Fruit fly (Drosophila melanogaster) whole organism, embryonic: Measurements from ENCODE around the gene PAN3.

Source experiments
- CG10565 ChIP-seq: fragments of 200-800 bp; sonication (Bioruptor generic); optimal IDR thresholded peaks from 3 replicates; lab custom pipeline; 2016; ENCODE audit warnings: missing biosample characterization, mild to moderate bottlenecking, missing genetic modification characterization
- CG12104 ChIP-seq: fragments of 200-800 bp; sonication (Bioruptor generic); optimal IDR thresholded peaks from 3 replicates; lab custom pipeline; 2016; ENCODE audit warnings: missing biosample characterization, missing genetic modification characterization
- CG13624 ChIP-seq: fragments of 200-800 bp; sonication (Bioruptor generic); optimal IDR thresholded peaks from 2 replicates; lab custom pipeline; 2016; ENCODE audit warnings: missing biosample characterization, missing genetic modification characterization
- CG17568 ChIP-seq: fragments of 200-800 bp; sonication (Bioruptor generic); optimal IDR thresholded peaks from 2 replicates; lab custom pipeline; 2018; ENCODE audit warnings: missing biosample characterization, mild to moderate bottlenecking, missing genetic modification characterization, moderate library complexity
- CG1832 ChIP-seq: fragments of 200-800 bp; sonication (Bioruptor generic); optimal IDR thresholded peaks from 2 replicates; lab custom pipeline; 2017; ENCODE audit warnings: missing biosample characterization, mild to moderate bottlenecking, missing genetic modification characterization, inconsistent platforms
- CG18599 ChIP-seq: fragments of 200-800 bp; sonication (Bioruptor generic); optimal IDR thresholded peaks from 3 replicates; lab custom pipeline; 2017; ENCODE audit warnings: missing biosample characterization, missing genetic modification characterization, mild to moderate bottlenecking, moderate library complexity, missing genetic modification reagents
- CG31388 ChIP-seq: fragments of 200-800 bp; sonication (Bioruptor generic); optimal IDR thresholded peaks from 2 replicates; lab custom pipeline; 2016; ENCODE audit warnings: missing biosample characterization, missing genetic modification characterization
- CG34376 ChIP-seq: fragments of 200-800 bp; sonication (Bioruptor generic); optimal IDR thresholded peaks from 2 replicates; lab custom pipeline; 2018; ENCODE audit warnings: missing biosample characterization, mild to moderate bottlenecking, missing genetic modification characterization
- CG6683 ChIP-seq: fragments of 200-800 bp; sonication (Bioruptor generic); optimal IDR thresholded peaks from 2 replicates; lab custom pipeline; 2017; ENCODE audit warnings: missing biosample characterization, mild to moderate bottlenecking, missing genetic modification characterization, missing genetic modification reagents
- CG6791 ChIP-seq: fragments of 200-800 bp; sonication (Bioruptor generic); IDR thresholded peaks from 3 replicates; pipeline ENCODE4 v1.3.6; 2022; ENCODE audit warnings: missing biosample characterization, missing genetic modification characterization; ENCODE audit not compliant: partially characterized antibody
- CG6854 ChIP-seq: fragments of 200-800 bp; sonication (Bioruptor generic); optimal IDR thresholded peaks from 3 replicates; lab custom pipeline; 2017; ENCODE audit warnings: missing biosample characterization, mild to moderate bottlenecking, missing genetic modification characterization
- CG7556 ChIP-seq: fragments of 200-800 bp; sonication (Bioruptor generic); optimal IDR thresholded peaks from 2 replicates; lab custom pipeline; 2017; ENCODE audit warnings: missing biosample characterization, mild to moderate bottlenecking, missing genetic modification characterization
- CG8478 ChIP-seq: fragments of >200 bp; optimal IDR thresholded peaks from 2 replicates; lab custom pipeline; 2018
- CG9609 ChIP-seq: fragments of 200-800 bp; sonication (Bioruptor generic); optimal IDR thresholded peaks from 3 replicates; lab custom pipeline; 2016; ENCODE audit warnings: missing biosample characterization, missing genetic modification characterization
- CG9797 ChIP-seq: fragments of 200-800 bp; sonication (Bioruptor generic); optimal IDR thresholded peaks from 3 replicates; lab custom pipeline; 2018; ENCODE audit warnings: missing biosample characterization, mild to moderate bottlenecking, missing genetic modification characterization
- CG9932 ChIP-seq: fragments of 200-800 bp; sonication (Bioruptor generic); IDR thresholded peaks from 2 replicates; pipeline ENCODE4 v1.3.6; 2022; ENCODE audit warnings: missing biosample characterization, missing genetic modification characterization
- CHES-1-like ChIP-seq: fragments of 200-800 bp; sonication (Bioruptor generic); optimal IDR thresholded peaks from 2 replicates; lab custom pipeline; 2016; ENCODE audit warnings: missing biosample characterization, missing genetic modification characterization
- Dip2 ChIP-seq: fragments of 200-800 bp; sonication (Bioruptor generic); IDR thresholded peaks from 2 replicates; pipeline ENCODE4 v1.3.6; 2022; ENCODE audit warnings: missing biosample characterization, missing genetic modification characterization
- Fer2 ChIP-seq: fragments of 200-800 bp; sonication (Bioruptor generic); optimal IDR thresholded peaks from 2 replicates; lab custom pipeline; 2018; ENCODE audit warnings: missing biosample characterization, mild to moderate bottlenecking, missing genetic modification characterization, moderate library complexity
- HLH54F ChIP-seq: fragments of 200-800 bp; sonication (Bioruptor generic); optimal IDR thresholded peaks from 3 replicates; lab custom pipeline; 2016; ENCODE audit warnings: missing biosample characterization, missing genetic modification characterization
- Hr3 ChIP-seq: fragments of 200-800 bp; sonication (Bioruptor generic); optimal IDR thresholded peaks from 3 replicates; lab custom pipeline; 2016; ENCODE audit warnings: missing biosample characterization, missing genetic modification characterization
- Hr39 ChIP-seq: fragments of >200 bp; optimal IDR thresholded peaks from 2 replicates; lab custom pipeline; 2017
- MBD-R2 ChIP-seq: fragments of 200-800 bp; sonication (Bioruptor generic); IDR thresholded peaks from 2 replicates; pipeline ENCODE4 v1.3.6; 2022; ENCODE audit warnings: missing biosample characterization, missing genetic modification characterization
- Med ChIP-seq: fragments of 200-800 bp; sonication (Bioruptor generic); peaks from one replicate; lab custom pipeline; 2016; ENCODE audit warnings: missing biosample characterization, missing genetic modification characterization, mild to moderate bottlenecking, inconsistent platforms, moderate library complexity
- Mrtf ChIP-seq: fragments of 200-800 bp; sonication (Bioruptor generic); IDR thresholded peaks from 3 replicates; pipeline ENCODE4 v1.3.6; 2022; ENCODE audit warnings: missing biosample characterization, missing genetic modification characterization
- Oli ChIP-seq: fragments of 200-800 bp; sonication (Bioruptor generic); optimal IDR thresholded peaks from 2 replicates; lab custom pipeline; 2018; ENCODE audit warnings: missing biosample characterization, mild to moderate bottlenecking, missing genetic modification characterization, moderate library complexity
- Optix ChIP-seq: fragments of 200-800 bp; sonication (Bioruptor generic); IDR thresholded peaks from 3 replicates; pipeline ENCODE4 v1.3.6; 2022; ENCODE audit warnings: missing biosample characterization, missing genetic modification characterization
- Scr ChIP-seq: fragments of 200-800 bp; sonication (Bioruptor generic); IDR thresholded peaks from 2 replicates; pipeline ENCODE4 v1.3.6; 2022; ENCODE audit warnings: missing biosample characterization, missing genetic modification characterization; ENCODE audit not compliant: partially characterized antibody
- Six4 ChIP-seq: fragments of 200-800 bp; sonication (Bioruptor generic); optimal IDR thresholded peaks from 2 replicates; lab custom pipeline; 2016; ENCODE audit warnings: missing biosample characterization, missing genetic modification characterization
- Sry-δ ChIP-seq: fragments of 200-800 bp; sonication (Bioruptor generic); optimal IDR thresholded peaks from 2 replicates; lab custom pipeline; 2016; ENCODE audit warnings: missing biosample characterization, missing genetic modification characterization
- ac ChIP-seq: fragments of 200-800 bp; sonication (Bioruptor generic); optimal IDR thresholded peaks from 3 replicates; lab custom pipeline; 2017; ENCODE audit warnings: missing biosample characterization, mild to moderate bottlenecking, missing genetic modification characterization
- ato ChIP-seq: fragments of 200-800 bp; sonication (Bioruptor generic); IDR thresholded peaks from 2 replicates; pipeline ENCODE4 v1.3.6; 2022; ENCODE audit warnings: missing biosample characterization, missing genetic modification characterization; ENCODE audit not compliant: partially characterized antibody
- bigmax ChIP-seq: fragments of 200-800 bp; sonication (Bioruptor generic); optimal IDR thresholded peaks from 2 replicates; lab custom pipeline; 2018; ENCODE audit warnings: missing biosample characterization, mild to moderate bottlenecking, missing genetic modification characterization
- br ChIP-seq: fragments of >200 bp; optimal IDR thresholded peaks from 2 replicates; lab custom pipeline; 2017
- chm ChIP-seq: fragments of 200-800 bp; sonication (Bioruptor generic); IDR thresholded peaks from 2 replicates; pipeline ENCODE4 v1.3.6; 2022; ENCODE audit warnings: missing biosample characterization, missing genetic modification characterization
- chn ChIP-seq: fragments of 200-800 bp; sonication (Bioruptor generic); optimal IDR thresholded peaks from 2 replicates; lab custom pipeline; 2016; ENCODE audit warnings: missing biosample characterization, missing genetic modification characterization
- jing ChIP-seq: fragments of 200-800 bp; sonication (Bioruptor generic); optimal IDR thresholded peaks from 2 replicates; lab custom pipeline; 2018; ENCODE audit warnings: missing biosample characterization, mild to moderate bottlenecking, missing genetic modification characterization
- kay ChIP-seq: fragments of 200-800 bp; sonication (Bioruptor generic); optimal IDR thresholded peaks from 2 replicates; lab custom pipeline; 2016; ENCODE audit warnings: missing biosample characterization, missing genetic modification characterization
- knrl ChIP-seq: fragments of 200-800 bp; sonication (Bioruptor generic); IDR thresholded peaks from 3 replicates; pipeline ENCODE4 v1.3.6; 2022; ENCODE audit warnings: missing biosample characterization, missing genetic modification characterization; ENCODE audit not compliant: partially characterized antibody
- lov ChIP-seq, 2 experiments: fragments of 200-800 bp in 1 of 2; fragments of >200 bp in 1 of 2; sonication (Bioruptor generic) in 1 of 2; IDR thresholded peaks in 1 of 2; optimal IDR thresholded peaks in 1 of 2; 2 replicates in 1 of 2; 3 replicates in 1 of 2; pipeline versions ENCODE4 v1.3.6 to Lab custom; 2017 to 2022; ENCODE audit warnings: missing biosample characterization in 1 of 2, missing genetic modification characterization in 1 of 2
- mld ChIP-seq: fragments of 200-800 bp; sonication (Bioruptor generic); IDR thresholded peaks from 3 replicates; pipeline ENCODE4 v1.3.6; 2022; ENCODE audit warnings: missing biosample characterization, missing genetic modification characterization; ENCODE audit not compliant: partially characterized antibody
- nau ChIP-seq: fragments of 200-800 bp; sonication (Bioruptor generic); optimal IDR thresholded peaks from 3 replicates; lab custom pipeline; 2017; ENCODE audit warnings: missing biosample characterization, mild to moderate bottlenecking, missing genetic modification characterization, missing genetic modification reagents
- nerfin-2 ChIP-seq: fragments of 200-800 bp; sonication (Bioruptor generic); IDR thresholded peaks from 2 replicates; pipeline ENCODE4 v1.3.6; 2022; ENCODE audit warnings: missing biosample characterization, missing genetic modification characterization; ENCODE audit not compliant: partially characterized antibody
- oc ChIP-seq: fragments of 200-800 bp; sonication (Bioruptor generic); optimal IDR thresholded peaks from 2 replicates; lab custom pipeline; 2018; ENCODE audit warnings: missing biosample characterization, mild to moderate bottlenecking, missing genetic modification characterization, moderate library complexity
- onecut ChIP-seq: fragments of 200-800 bp; sonication (Bioruptor generic); IDR thresholded peaks from 2 replicates; pipeline ENCODE4 v1.3.6; 2022; ENCODE audit warnings: missing biosample characterization, missing genetic modification characterization
- pros ChIP-seq: fragments of 200-800 bp; sonication (Bioruptor generic); optimal IDR thresholded peaks from 3 replicates; lab custom pipeline; 2019; ENCODE audit warnings: missing biosample characterization, mild to moderate bottlenecking, missing genetic modification characterization, moderate library complexity
- row ChIP-seq: fragments of 200-800 bp; sonication (Bioruptor generic); IDR thresholded peaks from 3 replicates; pipeline ENCODE4 v1.3.6; 2022; ENCODE audit warnings: missing biosample characterization, missing genetic modification characterization
- sima ChIP-seq: fragments of 200-800 bp; sonication (Bioruptor generic); optimal IDR thresholded peaks from 2 replicates; lab custom pipeline; 2016; ENCODE audit warnings: missing biosample characterization, missing genetic modification characterization
- tap ChIP-seq: fragments of 200-800 bp; optimal IDR thresholded peaks from 3 replicates; lab custom pipeline; 2019; ENCODE audit warnings: missing biosample characterization, mild to moderate bottlenecking, missing genetic modification characterization, moderate library complexity
- vnd ChIP-seq: fragments of 200-800 bp; sonication (Bioruptor generic); IDR thresholded peaks from 3 replicates; pipeline ENCODE4 v1.3.6; 2022; ENCODE audit warnings: missing biosample characterization, missing genetic modification characterization; ENCODE audit not compliant: partially characterized antibody
- wek ChIP-seq: fragments of 200-800 bp; sonication (Bioruptor generic); optimal IDR thresholded peaks from 3 replicates; lab custom pipeline; 2018; ENCODE audit warnings: missing biosample characterization, mild to moderate bottlenecking, missing genetic modification characterization, moderate library complexity

Gene PAN3

DNA sequence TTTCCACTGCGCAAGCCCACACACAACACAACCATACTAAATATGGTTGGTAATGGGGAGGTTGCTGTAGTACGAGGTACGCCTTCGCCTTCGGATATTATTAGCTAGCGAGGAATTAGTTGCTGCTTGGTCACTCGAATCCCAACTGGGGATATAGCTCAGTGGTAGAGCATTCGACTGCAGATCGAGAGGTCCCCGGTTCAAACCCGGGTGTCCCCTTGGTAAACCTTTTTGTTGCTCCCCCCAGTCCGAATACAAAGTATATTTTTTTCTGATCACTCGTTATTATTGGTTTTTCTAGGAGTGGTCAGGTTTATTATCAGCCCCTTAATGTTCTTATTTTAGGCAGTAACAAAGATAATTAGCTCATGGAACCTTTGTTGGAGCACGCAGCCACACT, 24.7 kb downstream of the PAN3 start (continued):
- TF ChIP-seq chn (GFP tag; lab: Kevin White, UChicago), result no peak
- TF ChIP-seq CG1832 (GFP tag; lab: Kevin White, UChicago), result no peak
- TF ChIP-seq nau, result no peak
- TF ChIP-seq onecut, result no peak
- TF ChIP-seq Hr3 (GFP tag; lab: Kevin White, UChicago), result no peak
- TF ChIP-seq sima (GFP tag; lab: Kevin White, UChicago), result no peak
- TF ChIP-seq CG13624 (GFP tag; lab: Kevin White, UChicago), result no peak
- no peak for TF ChIP-seq Hr39 (lab: Kevin White, UChicago)
- TF ChIP-seq CG9797 (GFP tag; lab: Kevin White, UChicago), result no peak
- no peak for TF ChIP-seq bigmax (GFP tag; lab: Kevin White, UChicago)
- TF ChIP-seq chm (GFP tag; lab: Robert Waterston, UW), result peak; percentile 67
- TF ChIP-seq CG12104 (GFP tag; lab: Kevin White, UChicago), result no peak
- TF ChIP-seq lov (optimal IDR thresholded peaks at IDR 0.05; lab: Kevin White, UChicago), result no peak
- peak; percentile 28; the same call in 1 of the 3 replicates for TF ChIP-seq lov (GFP tag; IDR thresholded peaks at IDR 0.05; lab: Robert Waterston, UW)
- TF ChIP-seq Med, result peak; percentile 33
- no peak for TF ChIP-seq MBD-R2 (GFP tag; lab: Robert Waterston, UW)
- TF ChIP-seq Fer2 (tag; lab: Kevin White, UChicago), result no peak
- no peak for TF ChIP-seq oc (tag; lab: Kevin White, UChicago)
- TF ChIP-seq Mrtf (GFP tag; lab: Robert Waterston, UW), result no peak
- TF ChIP-seq CG17568 (GFP tag; lab: Kevin White, UChicago), result no peak
- no peak for TF ChIP-seq Oli
- TF ChIP-seq nerfin-2, result peak; percentile 81
- no peak for TF ChIP-seq jing (GFP tag; lab: Kevin White, UChicago)
- TF ChIP-seq CG34376 (GFP tag; lab: Kevin White, UChicago), result no peak
- no peak for TF ChIP-seq CG8478 (lab: Kevin White, UChicago)
- no peak for TF ChIP-seq CHES-1-like
- TF ChIP-seq Dip2, result no peak
- TF ChIP-seq CG6854 (GFP tag; lab: Kevin White, UChicago), result peak; percentile 28
- no peak for TF ChIP-seq Sry-δ (GFP tag; lab: Kevin White, UChicago)
- TF ChIP-seq ato (GFP tag; lab: Robert Waterston, UW), result peak; percentile 89
- TF ChIP-seq mld, result peak; percentile 76
- no peak for TF ChIP-seq ac (GFP tag; lab: Kevin White, UChicago)
- TF ChIP-seq kay (GFP tag; lab: Kevin White, UChicago), result no peak
- TF ChIP-seq wek, result no peak
- TF ChIP-seq CG6683 (GFP tag; lab: Kevin White, UChicago), result no peak
- TF ChIP-seq Six4 (GFP tag; lab: Kevin White, UChicago), result no peak
- TF ChIP-seq CG31388 (GFP tag; lab: Kevin White, UChicago), result no peak
- no peak for TF ChIP-seq CG18599 (GFP tag; lab: Kevin White, UChicago)
- TF ChIP-seq vnd, result peak; percentile 71
- no peak for TF ChIP-seq tap
- no peak for TF ChIP-seq pros (GFP tag; lab: Kevin White, UChicago)
- no peak for TF ChIP-seq br (lab: Kevin White, UChicago)
- TF ChIP-seq CG7556 (GFP tag; lab: Kevin White, UChicago), result no peak
- TF ChIP-seq Optix (GFP tag; lab: Robert Waterston, UW), result no peak
- no peak for TF ChIP-seq CG9609 (GFP tag; lab: Kevin White, UChicago)
- TF ChIP-seq knrl (GFP tag; lab: Robert Waterston, UW), result peak; percentile 52; the same call in 2 of the 3 replicates
- TF ChIP-seq row (GFP tag; lab: Robert Waterston, UW), result no peak
- TF ChIP-seq Scr, result peak; percentile 62
- peak; percentile 91 for TF ChIP-seq CG6791 (GFP tag; lab: Robert Waterston, UW)
- TF ChIP-seq HLH54F (GFP tag; lab: Kevin White, UChicago), result no peak
- no peak for TF ChIP-seq CG9932 (GFP tag; lab: Robert Waterston, UW)
- no peak for TF ChIP-seq CG10565 (GFP tag; lab: Kevin White, UChicago)
